Worm (Caenorhabditis elegans) whole organism, L2 larva: ENCODE measurements around the gene sec-15.

ENCODE experiments used
- alr-1 ChIP-seq: fragments of 150-350 bp; optimal IDR thresholded peaks from 2 replicates; lab custom pipeline; 2014; ENCODE audit warnings: missing biosample characterization, missing genetic modification characterization
- ama-1 ChIP-seq: fragments of 150-350 bp; optimal IDR thresholded peaks from 2 replicates; lab custom pipeline; 2018; ENCODE audit warnings: inconsistent platforms
- dmd-4 ChIP-seq: sonication (generic microtip); optimal IDR thresholded peaks from 2 replicates; lab custom pipeline; 2017; ENCODE audit warnings: missing biosample characterization, missing genetic modification characterization
- elt-3 ChIP-seq: sonication (generic microtip); optimal IDR thresholded peaks from 2 replicates; lab custom pipeline; 2017; ENCODE audit warnings: missing biosample characterization, missing genetic modification characterization
- lin-39 ChIP-seq: fragments of 150-350 bp; optimal IDR thresholded peaks from 2 replicates; lab custom pipeline; 2014; ENCODE audit warnings: missing biosample characterization, missing genetic modification reagents, missing genetic modification characterization
- nhr-23 ChIP-seq: fragments of 150-350 bp; optimal IDR thresholded peaks from 2 replicates; lab custom pipeline; 2014; ENCODE audit warnings: missing biosample characterization, missing genetic modification reagents, missing genetic modification characterization
- nhr-77 ChIP-seq: fragments of 150-350 bp; optimal IDR thresholded peaks from 2 replicates; lab custom pipeline; 2014; ENCODE audit warnings: missing biosample characterization, missing genetic modification characterization
- sem-4 ChIP-seq: fragments of 150-350 bp; optimal IDR thresholded peaks from 2 replicates; lab custom pipeline; 2014; ENCODE audit warnings: missing biosample characterization, missing genetic modification reagents, missing genetic modification characterization
- skn-1 ChIP-seq: sonication (generic microtip); optimal IDR thresholded peaks from 2 replicates; lab custom pipeline; 2017; ENCODE audit warnings: missing biosample characterization, missing genetic modification characterization
- unc-62 ChIP-seq: fragments of 150-350 bp; optimal IDR thresholded peaks from 2 replicates; lab custom pipeline; 2014; ENCODE audit warnings: missing biosample characterization, missing genetic modification reagents, missing genetic modification characterization
- zag-1 ChIP-seq: fragments of 150-350 bp; optimal IDR thresholded peaks from 2 replicates; lab custom pipeline; 2014; ENCODE audit warnings: missing biosample characterization, missing genetic modification characterization
- ztf-11 ChIP-seq: sonication (generic microtip); optimal IDR thresholded peaks from 2 replicates; lab custom pipeline; 2017; ENCODE audit warnings: missing biosample characterization, missing genetic modification characterization

ce11 chrX:8791821-8792220, 43.7 kb downstream of the sec-15 start, which contains the start of gene chup-1:
- TF ChIP-seq nhr-77 (tag; lab: Kevin White, UChicago) (no peak), unc-62 (GFP tag; lab: Kevin White, UChicago) (no peak), skn-1 (tag; lab: Kevin White, UChicago) (no peak), zag-1 (tag; lab: Kevin White, UChicago) (no peak), dmd-4 (tag; lab: Kevin White, UChicago) (no peak), ztf-11 (tag; lab: Kevin White, UChicago) (no peak), elt-3 (tag; lab: Kevin White, UChicago) (no peak), ama-1 (lab: Kevin White, UChicago) (no peak), sem-4 (tag; lab: Kevin White, UChicago) (no peak), nhr-23 (tag; lab: Kevin White, UChicago) (no peak), alr-1 (tag; lab: Kevin White, UChicago) (no peak), lin-39 (tag; lab: Kevin White, UChicago) (no peak)
